Fruit fly (Drosophila melanogaster): ENCODE measurements around the gene CG11714.

Gene CG11714

dm6 chr3L:11490539-11490938 is 32.0 kb downstream of the CG11714 start:
- TF ChIP-seq Dll (optimal IDR thresholded peaks at IDR 0.05) (no peak), pan (optimal IDR thresholded peaks at IDR 0.05) (no peak), usp (GFP tag; optimal IDR thresholded peaks at IDR 0.05) (no peak), CG8478 (optimal IDR thresholded peaks at IDR 0.05) (no peak), psq (optimal IDR thresholded peaks at IDR 0.05) (no peak), EcR (GFP tag; optimal IDR thresholded peaks at IDR 0.05) (no peak)

- no peak for TF ChIP-seq EcR (GFP tag; optimal IDR thresholded peaks at IDR 0.05)
- no peak for TF ChIP-seq Dll (optimal IDR thresholded peaks at IDR 0.05)
- TF ChIP-seq usp (GFP tag; optimal IDR thresholded peaks at IDR 0.05) = no peak
- TF ChIP-seq psq (optimal IDR thresholded peaks at IDR 0.05) = no peak
- no peak for TF ChIP-seq CG8478 (optimal IDR thresholded peaks at IDR 0.05)
- TF ChIP-seq pan (optimal IDR thresholded peaks at IDR 0.05) = no peak
Observed at dm6 chr3L:11489489-11489888, 33.0 kb downstream of the CG11714 start.

dm6 chr3L:11488264-11488663 is 34.2 kb downstream of the CG11714 start:
- no peak for TF ChIP-seq usp (GFP tag; optimal IDR thresholded peaks at IDR 0.05)
- no peak for TF ChIP-seq CG8478 (optimal IDR thresholded peaks at IDR 0.05)
- no peak for TF ChIP-seq psq (optimal IDR thresholded peaks at IDR 0.05)
- TF ChIP-seq Dll (optimal IDR thresholded peaks at IDR 0.05) = no peak
- TF ChIP-seq EcR (GFP tag; optimal IDR thresholded peaks at IDR 0.05) = no peak
- no peak for TF ChIP-seq pan (optimal IDR thresholded peaks at IDR 0.05)

- TF ChIP-seq Dll (optimal IDR thresholded peaks at IDR 0.05) (peak; percentile 82), usp (GFP tag; optimal IDR thresholded peaks at IDR 0.05) (no peak), psq (optimal IDR thresholded peaks at IDR 0.05) (no peak), CG8478 (optimal IDR thresholded peaks at IDR 0.05) (no peak), pan (optimal IDR thresholded peaks at IDR 0.05) (no peak), EcR (GFP tag; optimal IDR thresholded peaks at IDR 0.05) (no peak)
Observed at dm6 chr3L:11487327-11487973, 35.1 kb downstream of the CG11714 start, which contains the start of gene chrb. TSS of gene chrb (plus strand) at chr3L:11487550.

- no peak for TF ChIP-seq psq (optimal IDR thresholded peaks at IDR 0.05)
- no peak for TF ChIP-seq Dll (optimal IDR thresholded peaks at IDR 0.05)
- TF ChIP-seq EcR (GFP tag; optimal IDR thresholded peaks at IDR 0.05) = no peak
- no peak for TF ChIP-seq CG8478 (optimal IDR thresholded peaks at IDR 0.05)
- no peak for TF ChIP-seq usp (GFP tag; optimal IDR thresholded peaks at IDR 0.05)
- TF ChIP-seq pan (optimal IDR thresholded peaks at IDR 0.05) = no peak
Observed at dm6 chr3L:11485956-11486609, 36.4 kb downstream of the CG11714 start.

dm6 chr3L:11484483-11484882 is 38.0 kb downstream of the CG11714 start:
- no peak for TF ChIP-seq CG8478 (optimal IDR thresholded peaks at IDR 0.05)

- TF ChIP-seq Dll (optimal IDR thresholded peaks at IDR 0.05) (no peak), pan (optimal IDR thresholded peaks at IDR 0.05) (no peak), psq (optimal IDR thresholded peaks at IDR 0.05) (no peak), CG8478 (optimal IDR thresholded peaks at IDR 0.05) (no peak), EcR (GFP tag; optimal IDR thresholded peaks at IDR 0.05) (no peak), usp (GFP tag; optimal IDR thresholded peaks at IDR 0.05) (no peak)
Observed at dm6 chr3L:11483135-11483534, 39.4 kb downstream of the CG11714 start.

dm6 chr3L:11480304-11480703 is 42.2 kb downstream of the CG11714 start:
- no peak for TF ChIP-seq CG8478 (optimal IDR thresholded peaks at IDR 0.05)
- TF ChIP-seq psq (optimal IDR thresholded peaks at IDR 0.05) = no peak
- no peak for TF ChIP-seq pan (optimal IDR thresholded peaks at IDR 0.05)
- no peak for TF ChIP-seq EcR (GFP tag; optimal IDR thresholded peaks at IDR 0.05)
- no peak for TF ChIP-seq usp (GFP tag; optimal IDR thresholded peaks at IDR 0.05)
- no peak for TF ChIP-seq Dll (optimal IDR thresholded peaks at IDR 0.05)

dm6 chr3L:11474658-11475057 is 47.9 kb downstream of the CG11714 start, which contains the start of gene Vha16-2:
TSS of gene Vha16-2 (plus strand) at chr3L:11474958.
- TF ChIP-seq pan (optimal IDR thresholded peaks at IDR 0.05) (no peak), Dll (optimal IDR thresholded peaks at IDR 0.05) (no peak), CG8478 (optimal IDR thresholded peaks at IDR 0.05) (no peak), usp (GFP tag; optimal IDR thresholded peaks at IDR 0.05) (no peak), psq (optimal IDR thresholded peaks at IDR 0.05) (no peak), EcR (GFP tag; optimal IDR thresholded peaks at IDR 0.05) (no peak)

- TF ChIP-seq Dll (optimal IDR thresholded peaks at IDR 0.05) = no peak
- no peak for TF ChIP-seq psq (optimal IDR thresholded peaks at IDR 0.05)
- no peak for TF ChIP-seq EcR (GFP tag; optimal IDR thresholded peaks at IDR 0.05)
- TF ChIP-seq pan (optimal IDR thresholded peaks at IDR 0.05) = no peak
- TF ChIP-seq usp (GFP tag; optimal IDR thresholded peaks at IDR 0.05) = no peak
- no peak for TF ChIP-seq CG8478 (optimal IDR thresholded peaks at IDR 0.05)
Observed at dm6 chr3L:11472991-11473390, 49.5 kb downstream of the CG11714 start, which contains the start of gene Vha16-3. TSS of gene Vha16-3 (plus strand) at chr3L:11473291.

dm6 chr3L:11472388-11472787 is 50.1 kb downstream of the CG11714 start:
- TF ChIP-seq EcR (GFP tag; optimal IDR thresholded peaks at IDR 0.05) (no peak), usp (GFP tag; optimal IDR thresholded peaks at IDR 0.05) (no peak), psq (optimal IDR thresholded peaks at IDR 0.05) (no peak)
